Worm (Caenorhabditis elegans): Measurements from ENCODE around the gene pelo-1.

DNA sequence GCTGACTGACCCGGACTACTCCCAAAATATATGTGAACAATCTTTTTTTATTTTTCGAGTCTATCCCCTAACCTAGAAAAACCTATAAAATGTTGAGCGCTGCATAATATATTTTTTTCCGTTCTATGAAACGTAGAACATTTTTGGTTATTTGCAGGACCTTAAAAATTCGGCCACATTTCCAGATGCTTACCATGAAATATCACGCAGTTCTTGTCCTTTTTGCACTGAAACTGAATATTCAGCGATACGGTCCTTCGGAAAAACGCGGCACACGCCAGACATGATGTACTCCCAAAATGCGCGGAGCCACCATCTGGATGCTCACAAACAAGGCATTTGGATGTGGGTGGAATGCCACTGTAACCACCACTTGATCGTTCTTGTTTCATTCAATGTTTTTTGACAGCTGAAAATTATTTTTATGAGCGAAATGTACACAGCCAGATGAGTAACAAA is 28.8 kb upstream of the pelo-1 start, which contains the start of gene nhr-20:
- TF ChIP-seq lin-15B (tag; optimal IDR thresholded peaks at IDR 0.05), result no peak
- no peak for TF ChIP-seq nhr-6 (tag; optimal IDR thresholded peaks at IDR 0.05)
- TF ChIP-seq jun-1 (tag; optimal IDR thresholded peaks at IDR 0.05), result no peak
- no peak for TF ChIP-seq skn-1 (tag; optimal IDR thresholded peaks at IDR 0.05)
- no peak for TF ChIP-seq R02D3.7 (tag; optimal IDR thresholded peaks at IDR 0.05)
- no peak for TF ChIP-seq D1046.2 (GFP tag; IDR thresholded peaks at IDR 0.05)
- no peak for TF ChIP-seq lin-39 (tag; optimal IDR thresholded peaks at IDR 0.05)
- TF ChIP-seq aly-2 (tag; optimal IDR thresholded peaks at IDR 0.05), result no peak
- TF ChIP-seq dpl-1 (GFP tag; optimal IDR thresholded peaks at IDR 0.05), result no peak
- no peak for TF ChIP-seq ceh-82 (tag; optimal IDR thresholded peaks at IDR 0.05)
- no peak for TF ChIP-seq snpc-4 (tag; optimal IDR thresholded peaks at IDR 0.05)
- no peak for TF ChIP-seq dmd-8 (GFP tag; IDR thresholded peaks at IDR 0.05)
- no peak for TF ChIP-seq ceh-28 (tag; optimal IDR thresholded peaks at IDR 0.05)
